Worm (Caenorhabditis elegans) whole organism, young adult: ENCODE results near the gene hap-1.
A peak's percentile ranks its signal among the peaks of the same experiment; 100 is the strongest.

ENCODE experiments used
- C06A6.2 ChIP-seq: fragments of 200-800 bp; sonication (Bioruptor generic); conservative IDR thresholded peaks from 2 replicates; pipeline ENCODE4 v1.3.6; 2022; ENCODE audit warnings: missing genetic modification characterization, missing compliant biosample characterization
- D2030.7 ChIP-seq: fragments of 200-800 bp; sonication (Bioruptor generic); IDR thresholded peaks from 2 replicates; pipeline ENCODE4 v1.3.6; 2022; ENCODE audit warnings: missing genetic modification reagents, missing genetic modification characterization, missing compliant biosample characterization
- F10E7.11 ChIP-seq: sonication (generic microtip); optimal IDR thresholded peaks from 2 replicates; lab custom pipeline; 2017; ENCODE audit warnings: mild to moderate bottlenecking, missing genetic modification characterization, moderate library complexity, missing compliant biosample characterization
- F22D6.2 ChIP-seq: sonication (generic microtip); optimal IDR thresholded peaks from 2 replicates; lab custom pipeline; 2016; ENCODE audit warnings: mild to moderate bottlenecking, missing genetic modification characterization, missing compliant biosample characterization
- F37B4.10 ChIP-seq: fragments of 200-800 bp; sonication (Bioruptor generic); IDR thresholded peaks from 2 replicates; pipeline ENCODE4 v1.3.6; 2022; ENCODE audit warnings: missing genetic modification characterization, missing compliant biosample characterization
- F52B5.7 ChIP-seq: sonication (generic microtip); optimal IDR thresholded peaks from 2 replicates; lab custom pipeline; 2016; ENCODE audit warnings: mild to moderate bottlenecking, missing genetic modification characterization, missing compliant biosample characterization
- F57A8.1 ChIP-seq: fragments of 200-800 bp; sonication (Bioruptor generic); optimal IDR thresholded peaks from 2 replicates; lab custom pipeline; 2018; ENCODE audit warnings: mild to moderate bottlenecking, missing genetic modification characterization, moderate library complexity, missing compliant biosample characterization
- K12H6.12 ChIP-seq: fragments of 200-800 bp; sonication (Bioruptor generic); optimal IDR thresholded peaks from 2 replicates; lab custom pipeline; 2018; ENCODE audit warnings: mild to moderate bottlenecking, missing genetic modification characterization, missing compliant biosample characterization
- T07F8.4 ChIP-seq: sonication (generic microtip); optimal IDR thresholded peaks from 2 replicates; lab custom pipeline; 2016; ENCODE audit warnings: mild to moderate bottlenecking, missing genetic modification characterization, moderate library complexity, missing compliant biosample characterization
- athp-1 ChIP-seq: sonication (generic microtip); optimal IDR thresholded peaks from 2 replicates; lab custom pipeline; 2017; ENCODE audit warnings: mild to moderate bottlenecking, missing genetic modification characterization, missing compliant biosample characterization
- bed-1 ChIP-seq: fragments of 200-800 bp; sonication (Bioruptor generic); IDR thresholded peaks from 2 replicates; pipeline ENCODE4 v1.3.6; 2022; ENCODE audit warnings: missing genetic modification reagents, missing genetic modification characterization, missing compliant biosample characterization
- bed-2 ChIP-seq: fragments of 200-800 bp; sonication (Bioruptor generic); IDR thresholded peaks from 2 replicates; pipeline ENCODE4 v1.3.6; 2022; ENCODE audit warnings: missing genetic modification reagents, missing genetic modification characterization, missing compliant biosample characterization
- ccch-3 ChIP-seq: fragments of 200-800 bp; sonication (Bioruptor generic); optimal IDR thresholded peaks from 2 replicates; lab custom pipeline; 2018; ENCODE audit warnings: mild to moderate bottlenecking, missing genetic modification characterization, missing compliant biosample characterization
- cebp-2 ChIP-seq: fragments of 200-800 bp; sonication (Bioruptor generic); IDR thresholded peaks from 2 replicates; pipeline ENCODE4 v1.3.6; 2022; ENCODE audit warnings: missing genetic modification characterization, missing compliant biosample characterization
- ceh-27 ChIP-seq: fragments of 200-800 bp; sonication (Bioruptor generic); optimal IDR thresholded peaks from 2 replicates; lab custom pipeline; 2018; ENCODE audit warnings: mild to moderate bottlenecking, missing genetic modification characterization, moderate library complexity, missing compliant biosample characterization
- ceh-79 ChIP-seq: sonication (generic microtip); optimal IDR thresholded peaks from 2 replicates; lab custom pipeline; 2017; ENCODE audit warnings: mild to moderate bottlenecking, missing genetic modification characterization, missing compliant biosample characterization
- dox-1 ChIP-seq: fragments of 200-800 bp; sonication (Bioruptor generic); IDR thresholded peaks from 2 replicates; pipeline ENCODE4 v1.3.6; 2022; ENCODE audit warnings: missing genetic modification reagents, missing genetic modification characterization, missing compliant biosample characterization
- egl-18 ChIP-seq: fragments of 200-800 bp; sonication (Bioruptor generic); IDR thresholded peaks from 2 replicates; pipeline ENCODE4 v1.3.6; 2022; ENCODE audit warnings: missing genetic modification reagents, missing genetic modification characterization, missing compliant biosample characterization
- ets-4 ChIP-seq: fragments of 200-800 bp; sonication (Bioruptor generic); optimal IDR thresholded peaks from 2 replicates; lab custom pipeline; 2018; ENCODE audit warnings: mild to moderate bottlenecking, missing genetic modification characterization, missing compliant biosample characterization
- gei-17 ChIP-seq: fragments of 200-800 bp; sonication (Bioruptor generic); optimal IDR thresholded peaks from 2 replicates; lab custom pipeline; 2018; ENCODE audit warnings: mild to moderate bottlenecking, missing genetic modification characterization, missing compliant biosample characterization
- him-1 ChIP-seq: sonication (generic microtip); optimal IDR thresholded peaks from 2 replicates; lab custom pipeline; 2016; ENCODE audit warnings: missing genotype, missing genetic modification reagents, missing genetic modification characterization, missing compliant biosample characterization
- hlh-12 ChIP-seq: sonication (generic microtip); optimal IDR thresholded peaks from 2 replicates; lab custom pipeline; 2016; ENCODE audit warnings: missing genetic modification characterization, missing compliant biosample characterization
- hrde-1 ChIP-seq: sonication (generic microtip); optimal IDR thresholded peaks from 2 replicates; lab custom pipeline; 2016; ENCODE audit warnings: missing genetic modification characterization, mild to moderate bottlenecking, missing compliant biosample characterization, moderate library complexity, missing genotype, missing genetic modification reagents, borderline replicate concordance
- hsf-1 ChIP-seq: fragments of 200-800 bp; sonication (Bioruptor generic); IDR thresholded peaks from 2 replicates; pipeline ENCODE4 v1.3.6; 2022; ENCODE audit warnings: missing genetic modification reagents, missing genetic modification characterization, missing compliant biosample characterization
- lag-1 ChIP-seq: fragments of 200-800 bp; sonication (Bioruptor generic); IDR thresholded peaks from 2 replicates; pipeline ENCODE4 v1.3.6; 2022; ENCODE audit warnings: missing genetic modification reagents, missing genetic modification characterization, missing compliant biosample characterization
- let-607 ChIP-seq, 2 experiments: fragments of 200-800 bp in 1 of 2; sonication (Bioruptor generic) in 1 of 2; sonication (generic microtip) in 1 of 2; optimal IDR thresholded peaks; 2 replicates each; lab custom pipeline; 2016 to 2018; ENCODE audit warnings: mild to moderate bottlenecking in 2 of 2, missing compliant biosample characterization in 2 of 2, missing genetic modification characterization in 2 of 2, moderate library complexity in 2 of 2, missing genotype in 1 of 2
- lin-35 ChIP-seq, 3 experiments: fragments of 150-350 bp in 2 of 3; sonication (generic microtip) in 1 of 3; optimal IDR thresholded peaks; 2 replicates each; lab custom pipeline; 2014 to 2018; ENCODE audit warnings: missing biosample characterization in 3 of 3, missing genetic modification characterization in 3 of 3, missing genetic modification reagents in 3 of 3
- lsy-27 ChIP-seq: sonication (generic microtip); optimal IDR thresholded peaks from 2 replicates; lab custom pipeline; 2017; ENCODE audit warnings: missing genetic modification characterization, mild to moderate bottlenecking, missing compliant biosample characterization, antibody characterized with exemption, missing genotype, borderline replicate concordance; ENCODE audit not compliant: insufficient read depth
- mes-4 ChIP-seq: sonication (generic microtip); optimal IDR thresholded peaks from 2 replicates; lab custom pipeline; 2016; ENCODE audit warnings: missing genotype, missing genetic modification characterization, missing compliant biosample characterization
- mxl-1 ChIP-seq: sonication (generic microtip); optimal IDR thresholded peaks from 2 replicates; lab custom pipeline; 2016; ENCODE audit warnings: missing genetic modification characterization, missing compliant biosample characterization
- nfyb-1 ChIP-seq: fragments of 200-800 bp; sonication (Bioruptor generic); IDR thresholded peaks from 2 replicates; pipeline ENCODE4 v1.3.6; 2022; ENCODE audit warnings: missing genetic modification reagents, missing genetic modification characterization, missing compliant biosample characterization
- nhr-27 ChIP-seq: fragments of 200-800 bp; sonication (Bioruptor generic); optimal IDR thresholded peaks from 2 replicates; lab custom pipeline; 2018; ENCODE audit warnings: mild to moderate bottlenecking, missing genetic modification characterization, moderate library complexity, missing compliant biosample characterization
- rcor-1 ChIP-seq: fragments of 200-800 bp; sonication (Bioruptor generic); IDR thresholded peaks from 2 replicates; pipeline ENCODE4 v1.3.6; 2022; ENCODE audit warnings: missing genetic modification reagents, missing genetic modification characterization, missing compliant biosample characterization
- rpc-1 ChIP-seq, 2 experiments: fragments of 150-350 bp in 1 of 2; sonication (generic microtip) in 1 of 2; optimal IDR thresholded peaks; 2 replicates each; lab custom pipeline; 2014 to 2018; ENCODE audit warnings: missing biosample characterization in 1 of 2, missing genetic modification characterization in 1 of 2, missing genetic modification reagents in 1 of 2, missing genotype in 1 of 2
- snpc-1.1 ChIP-seq: sonication (generic microtip); optimal IDR thresholded peaks from 2 replicates; lab custom pipeline; 2017; ENCODE audit warnings: missing genetic modification characterization, mild to moderate bottlenecking, missing compliant biosample characterization, antibody characterized with exemption, moderate library complexity, missing genotype, missing genetic modification reagents; ENCODE audit not compliant: insufficient read depth
- snpc-3.4 ChIP-seq: sonication (generic microtip); optimal IDR thresholded peaks from 2 replicates; lab custom pipeline; 2017; ENCODE audit warnings: missing genetic modification characterization, mild to moderate bottlenecking, missing compliant biosample characterization, antibody characterized with exemption, moderate library complexity, missing genotype, missing genetic modification reagents
- tbx-9 ChIP-seq: sonication (generic microtip); optimal IDR thresholded peaks from 2 replicates; lab custom pipeline; 2016; ENCODE audit warnings: borderline replicate concordance, missing genetic modification characterization, inconsistent platforms, missing compliant biosample characterization
- unc-130 ChIP-seq: sonication (generic microtip); optimal IDR thresholded peaks from 2 replicates; lab custom pipeline; 2016; ENCODE audit warnings: missing genetic modification reagents, missing genetic modification characterization, missing compliant biosample characterization
- ztf-18 ChIP-seq: sonication (generic microtip); optimal IDR thresholded peaks from 2 replicates; lab custom pipeline; 2016; ENCODE audit warnings: missing genotype, mild to moderate bottlenecking, missing genetic modification characterization, missing compliant biosample characterization
- ztf-25 ChIP-seq: fragments of 200-800 bp; sonication (Bioruptor generic); IDR thresholded peaks from 2 replicates; pipeline ENCODE4 v1.3.6; 2022; ENCODE audit warnings: missing genetic modification reagents, missing genetic modification characterization, missing compliant biosample characterization
- ztf-26 ChIP-seq: sonication (generic microtip); optimal IDR thresholded peaks from 2 replicates; lab custom pipeline; 2017; ENCODE audit warnings: missing genetic modification characterization, missing compliant biosample characterization
- ztf-28 ChIP-seq: fragments of 200-800 bp; sonication (Bioruptor generic); IDR thresholded peaks from 2 replicates; pipeline ENCODE4 v1.3.6; 2022; ENCODE audit warnings: missing genetic modification reagents, missing genetic modification characterization, missing compliant biosample characterization

Gene hap-1

DNA sequence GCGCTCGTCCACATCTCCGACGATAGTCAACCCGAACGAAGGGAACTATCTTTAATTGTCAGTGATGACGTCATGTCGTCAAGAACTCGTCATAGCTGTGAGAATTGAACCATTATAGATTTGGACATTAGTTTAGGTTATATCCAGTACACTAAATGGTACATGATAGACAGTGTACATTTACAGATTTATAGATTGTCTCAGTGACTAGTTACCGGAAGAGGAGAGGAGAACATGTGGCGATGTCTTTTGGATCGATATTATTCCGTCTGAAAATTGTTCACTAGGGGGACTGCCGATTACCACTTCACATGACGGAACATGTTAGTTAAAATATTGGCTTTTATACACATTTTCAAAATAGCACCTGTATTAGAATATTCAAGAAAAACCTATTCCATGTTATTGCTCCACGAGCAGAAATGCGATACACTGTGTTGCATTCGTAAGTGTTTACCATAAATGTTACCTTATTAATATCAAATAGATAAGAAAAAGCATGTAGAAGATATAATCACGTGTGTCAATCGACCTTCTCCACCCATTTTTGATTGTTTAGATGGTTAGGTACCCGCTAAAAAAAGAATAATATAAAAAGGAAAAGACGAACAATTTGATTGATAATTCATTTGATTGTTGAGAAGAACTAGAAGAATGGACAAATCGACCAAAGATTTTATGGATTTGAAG lies 3.6 kb downstream of the hap-1 start, which contains the start of gene ZC395.5 (continued):
- TF ChIP-seq rpc-1 (optimal IDR thresholded peaks at IDR 0.05; lab: Kevin White, UChicago) (no peak), rpc-1 (tag; optimal IDR thresholded peaks at IDR 0.05; lab: Kevin White, UChicago) (peak; percentile 45), snpc-3.4 (tag; lab: Kevin White, UChicago) (no peak), tbx-9 (tag; lab: Kevin White, UChicago) (no peak), cebp-2 (GFP tag; lab: Robert Waterston, UW) (no peak), him-1 (tag; lab: Kevin White, UChicago) (peak; percentile 4), mes-4 (no peak)

DNA sequence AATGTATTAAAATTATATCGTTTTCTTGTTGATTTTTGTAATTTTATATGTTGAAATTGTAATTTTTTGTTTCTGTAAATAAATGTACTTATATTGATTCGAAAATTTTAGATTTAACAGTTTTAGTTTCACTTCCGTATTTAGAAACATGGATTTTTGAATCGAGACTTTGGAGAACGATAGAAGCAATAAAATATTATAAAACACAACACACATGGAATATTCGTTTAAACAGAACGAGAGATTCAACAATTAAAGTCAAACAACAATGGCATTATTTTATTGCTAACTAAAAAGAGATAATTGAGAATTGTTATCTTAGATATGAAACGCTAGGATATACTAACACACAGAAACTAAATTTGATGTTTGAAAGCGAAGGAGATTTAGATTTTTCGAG lies 4.7 kb downstream of the hap-1 start:
- TF ChIP-seq ztf-28 (GFP tag; lab: Robert Waterston, UW), result 0 out of 2 replicates have a peak, but pooled peaks have one; percentile 0
- no peak for TF ChIP-seq dox-1 (GFP tag; lab: Robert Waterston, UW)
- TF ChIP-seq lin-35 (GFP tag; optimal IDR thresholded peaks at IDR 0.05; lab: Kevin White, UChicago), result peak in 1 of 3 experiments; percentile 13
- TF ChIP-seq let-607 (tag; optimal IDR thresholded peaks at IDR 0.05; lab: Kevin White, UChicago), result peak in 1 of 2 experiments; percentile 19
- TF ChIP-seq, all 124 proteins: peak for 3

DNA sequence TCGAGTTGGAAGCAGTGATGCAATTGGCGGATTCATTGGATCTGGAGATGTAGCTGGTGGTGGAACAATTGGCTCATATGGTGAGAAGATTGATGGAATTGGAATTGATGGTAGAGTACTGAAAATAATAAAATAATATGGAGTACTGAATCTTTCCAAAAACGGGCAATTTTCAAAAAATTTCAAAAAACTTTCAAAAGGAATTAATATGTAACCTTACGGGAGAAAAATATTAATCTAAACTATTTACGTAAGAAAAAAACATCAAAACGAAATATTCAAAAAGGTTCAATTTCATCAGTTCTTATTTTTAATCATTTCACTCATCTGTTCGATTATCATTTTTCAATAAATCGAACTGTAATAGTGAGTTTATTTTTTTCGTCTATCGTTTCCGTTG lies 6.1 kb downstream of the hap-1 start, which contains the start of gene ZC395.4:
Gene ZC395.4 (plus strand): TSS at position 301 of the 400 bp plus-strand sequence.
- no peak for TF ChIP-seq nhr-27 (tag; lab: Kevin White, UChicago)
- no peak for TF ChIP-seq hrde-1 (tag; lab: Kevin White, UChicago)
- no peak for TF ChIP-seq snpc-1.1 (tag; lab: Kevin White, UChicago)
- TF ChIP-seq ztf-25 (GFP tag; lab: Robert Waterston, UW), result no peak
- no peak for TF ChIP-seq ceh-79 (tag; lab: Kevin White, UChicago)
- no peak for TF ChIP-seq dox-1 (GFP tag; lab: Robert Waterston, UW)
- TF ChIP-seq hlh-12 (tag; lab: Kevin White, UChicago), result no peak
- no peak for TF ChIP-seq ccch-3
- TF ChIP-seq C06A6.2 (GFP tag; lab: Robert Waterston, UW), result no peak
- no peak for TF ChIP-seq lsy-27 (tag; lab: Kevin White, UChicago)
- no peak for TF ChIP-seq mxl-1 (tag; lab: Kevin White, UChicago)
- no peak for TF ChIP-seq athp-1 (tag; lab: Kevin White, UChicago)
- no peak for TF ChIP-seq T07F8.4
- TF ChIP-seq F57A8.1, result no peak
- no peak for TF ChIP-seq ceh-27 (GFP tag; lab: Kevin White, UChicago)
- TF ChIP-seq lag-1, result no peak

DNA sequence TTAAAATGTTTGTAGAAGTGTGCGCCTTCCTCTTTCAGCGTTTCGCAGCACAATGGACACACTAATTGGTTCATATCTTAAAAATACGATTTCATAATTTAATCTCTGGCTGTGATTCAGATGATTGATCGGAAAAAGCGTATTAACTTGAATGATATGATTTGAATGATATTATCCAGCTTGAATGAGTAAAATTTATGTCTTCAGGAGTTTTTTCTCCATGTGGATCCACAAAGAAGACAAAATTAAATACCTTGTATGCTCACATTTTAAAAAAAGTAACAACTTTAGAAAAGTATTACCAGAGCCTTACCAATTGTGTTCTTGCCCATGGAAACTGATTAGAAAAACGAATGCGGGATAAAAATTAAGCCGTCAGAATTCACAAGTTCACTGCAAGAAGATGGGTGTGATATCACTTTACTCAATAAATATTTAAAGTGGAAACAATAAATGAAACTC lies 9.7 kb downstream of the hap-1 start, which contains the start of gene ztf-8:
Gene ztf-8 (minus strand): TSS at position 76 of the 462 bp plus-strand sequence.
- TF ChIP-seq ccch-3, result no peak
- no peak for TF ChIP-seq F37B4.10 (GFP tag; lab: Robert Waterston, UW)
- TF ChIP-seq ztf-18 (tag; lab: Kevin White, UChicago), result no peak
- peak; percentile 38 for TF ChIP-seq rcor-1 (GFP tag; lab: Robert Waterston, UW)
- TF ChIP-seq K12H6.12 (tag; lab: Kevin White, UChicago), result no peak
- TF ChIP-seq ztf-26 (tag; lab: Kevin White, UChicago), result peak; percentile 12
- no peak for TF ChIP-seq gei-17 (GFP tag; lab: Kevin White, UChicago)
- no peak for TF ChIP-seq bed-2 (GFP tag; lab: Robert Waterston, UW)
- no peak for TF ChIP-seq nhr-27 (tag; lab: Kevin White, UChicago)
- no peak for TF ChIP-seq egl-18 (GFP tag; lab: Robert Waterston, UW)
- TF ChIP-seq hsf-1 (GFP tag; lab: Robert Waterston, UW), result peak; percentile 52; the same call in 1 of the 2 replicates
- TF ChIP-seq F52B5.7 (tag; lab: Kevin White, UChicago), result peak; percentile 10
- TF ChIP-seq D2030.7 (GFP tag; lab: Robert Waterston, UW), result no peak
- no peak for TF ChIP-seq F22D6.2 (tag; lab: Kevin White, UChicago)
- no peak for TF ChIP-seq ztf-28 (GFP tag; lab: Robert Waterston, UW)
- 0 out of 2 replicates have a peak, but pooled peaks have one; percentile 27 for TF ChIP-seq nfyb-1 (GFP tag; lab: Robert Waterston, UW)
- peak; percentile 10 for TF ChIP-seq unc-130 (GFP tag; lab: Kevin White, UChicago)
- no peak for TF ChIP-seq ets-4
- no peak for TF ChIP-seq bed-1 (GFP tag; lab: Robert Waterston, UW)
- TF ChIP-seq F10E7.11, result no peak
